Worm (Caenorhabditis elegans) whole organism, early embryonic: ENCODE data around the gene fbxc-43.
A peak's percentile ranks its signal among the peaks of the same experiment; 100 is the strongest.

Source experiments
- B0310.2 ChIP-seq: sonication (generic microtip); optimal IDR thresholded peaks from 2 replicates; lab custom pipeline; 2016; ENCODE audit warnings: mild to moderate bottlenecking, missing genetic modification characterization, missing compliant biosample characterization
- F13C5.2 ChIP-seq: sonication (generic microtip); optimal IDR thresholded peaks from 2 replicates; lab custom pipeline; 2017; ENCODE audit warnings: mild to moderate bottlenecking, missing genetic modification characterization, inconsistent platforms, missing compliant biosample characterization
- aly-1 ChIP-seq: sonication (generic microtip); optimal IDR thresholded peaks from 2 replicates; lab custom pipeline; 2016; ENCODE audit warnings: missing genetic modification characterization, missing compliant biosample characterization
- ama-1 ChIP-seq: fragments of 150-350 bp; optimal IDR thresholded peaks from 2 replicates; lab custom pipeline; 2014
- ceh-13 ChIP-seq: fragments of 200-800 bp; sonication (Bioruptor generic); optimal IDR thresholded peaks from 2 replicates; lab custom pipeline; 2018; ENCODE audit warnings: mild to moderate bottlenecking, missing genetic modification characterization, missing compliant biosample characterization
- ceh-36 ChIP-seq: sonication (generic microtip); optimal IDR thresholded peaks from 2 replicates; lab custom pipeline; 2016; ENCODE audit warnings: missing genetic modification characterization, inconsistent platforms, missing compliant biosample characterization
- ets-7 ChIP-seq: sonication (generic microtip); optimal IDR thresholded peaks from 2 replicates; lab custom pipeline; 2016; ENCODE audit warnings: missing genotype, missing genetic modification characterization, missing compliant biosample characterization
- flt-1 ChIP-seq: fragments of 200-800 bp; sonication (Bioruptor generic); IDR thresholded peaks from 2 replicates; pipeline ENCODE4 v1.3.6; 2022; ENCODE audit warnings: missing genetic modification characterization, missing compliant biosample characterization
- hmbx-1 ChIP-seq: sonication (generic microtip); optimal IDR thresholded peaks from 2 replicates; lab custom pipeline; 2016; ENCODE audit warnings: mild to moderate bottlenecking, missing genetic modification characterization, missing compliant biosample characterization
- hmg-4 ChIP-seq: fragments of 200-800 bp; sonication (Bioruptor generic); optimal IDR thresholded peaks from 2 replicates; lab custom pipeline; 2018; ENCODE audit warnings: mild to moderate bottlenecking, missing genetic modification characterization, missing compliant biosample characterization
- hnd-1 ChIP-seq: sonication (generic microtip); optimal IDR thresholded peaks from 2 replicates; lab custom pipeline; 2016; ENCODE audit warnings: missing genetic modification characterization, missing compliant biosample characterization
- pes-1 ChIP-seq: fragments of 200-800 bp; sonication (Bioruptor generic); IDR thresholded peaks from 2 replicates; pipeline ENCODE4 v1.3.6; 2022; ENCODE audit warnings: missing genetic modification reagents, missing genetic modification characterization, missing compliant biosample characterization
- scrt-1 ChIP-seq: fragments of 200-800 bp; sonication (Bioruptor generic); IDR thresholded peaks from 2 replicates; pipeline ENCODE4 v1.3.6; 2022; ENCODE audit warnings: missing genetic modification characterization, missing compliant biosample characterization
- sea-1 ChIP-seq: fragments of 200-800 bp; sonication (Bioruptor generic); conservative IDR thresholded peaks from 2 replicates; pipeline ENCODE4 v1.3.6; 2022; ENCODE audit warnings: missing genetic modification characterization, missing compliant biosample characterization
- tbx-11 ChIP-seq: fragments of 200-800 bp; sonication (Bioruptor generic); IDR thresholded peaks from 2 replicates; pipeline ENCODE4 v1.3.6; 2022; ENCODE audit warnings: missing genetic modification characterization, missing compliant biosample characterization
- tbx-37 ChIP-seq: fragments of 200-800 bp; sonication (Bioruptor generic); conservative IDR thresholded peaks from 2 replicates; pipeline ENCODE4 v1.3.6; 2022; ENCODE audit warnings: missing genetic modification reagents, missing genetic modification characterization, missing compliant biosample characterization
- tra-4 ChIP-seq: sonication (generic microtip); optimal IDR thresholded peaks from 2 replicates; lab custom pipeline; 2017; ENCODE audit warnings: missing genetic modification characterization, missing compliant biosample characterization

The fbxc-43 gene

ce11 chrII:4267711-4268110 is 31.9 kb upstream of the fbxc-43 start:
- TF ChIP-seq tbx-37 (no peak), ets-7 (tag; lab: Kevin White, UChicago) (no peak), scrt-1 (GFP tag; lab: Robert Waterston, UW) (no peak), tbx-11 (GFP tag; lab: Robert Waterston, UW) (no peak), ceh-36 (no peak), B0310.2 (no peak), hnd-1 (no peak), pes-1 (GFP tag; lab: Robert Waterston, UW) (no peak), sea-1 (GFP tag; lab: Robert Waterston, UW) (no peak), ceh-13 (GFP tag; lab: Kevin White, UChicago) (no peak), ama-1 (lab: Kevin White, UChicago) (no peak), F13C5.2 (no peak), hmg-4 (no peak), aly-1 (no peak), hmbx-1 (tag; lab: Kevin White, UChicago) (no peak), tra-4 (tag; lab: Kevin White, UChicago) (no peak), flt-1 (GFP tag; lab: Robert Waterston, UW) (no peak)

- TF ChIP-seq hmg-4: no peak
- no peak for TF ChIP-seq flt-1 (GFP tag; lab: Robert Waterston, UW)
- TF ChIP-seq scrt-1 (GFP tag; lab: Robert Waterston, UW): no peak
- no peak for TF ChIP-seq ceh-36
- TF ChIP-seq tbx-37: no peak
- no peak for TF ChIP-seq hnd-1
- no peak for TF ChIP-seq ceh-13 (GFP tag; lab: Kevin White, UChicago)
- no peak for TF ChIP-seq F13C5.2
- TF ChIP-seq pes-1 (GFP tag; lab: Robert Waterston, UW): no peak
- TF ChIP-seq ama-1 (lab: Kevin White, UChicago): no peak
- no peak for TF ChIP-seq sea-1 (GFP tag; lab: Robert Waterston, UW)
- no peak for TF ChIP-seq ets-7 (tag; lab: Kevin White, UChicago)
- no peak for TF ChIP-seq hmbx-1 (tag; lab: Kevin White, UChicago)
- no peak for TF ChIP-seq aly-1
- TF ChIP-seq tra-4 (tag; lab: Kevin White, UChicago): no peak
- no peak for TF ChIP-seq B0310.2
- no peak for TF ChIP-seq tbx-11 (GFP tag; lab: Robert Waterston, UW)
Measured at ce11 chrII:4258683-4259082, 22.9 kb upstream of the fbxc-43 start, which contains the start of gene clec-135. Gene clec-135 (minus strand): TSS chrII:4258783.

ce11 chrII:4256541-4257001 is 20.8 kb upstream of the fbxc-43 start, which contains the start of gene C16A11.7:
Gene C16A11.7 (minus strand): TSS chrII:4256951.
- TF ChIP-seq ets-7 (tag; lab: Kevin White, UChicago) (no peak), B0310.2 (no peak), tbx-37 (no peak), hnd-1 (no peak), hmbx-1 (tag; lab: Kevin White, UChicago) (no peak), sea-1 (GFP tag; lab: Robert Waterston, UW) (no peak), ceh-36 (no peak), ceh-13 (GFP tag; lab: Kevin White, UChicago) (no peak), flt-1 (GFP tag; lab: Robert Waterston, UW) (no peak)

- no peak for TF ChIP-seq scrt-1 (GFP tag; lab: Robert Waterston, UW)
- no peak for TF ChIP-seq pes-1 (GFP tag; lab: Robert Waterston, UW)
- TF ChIP-seq ets-7 (tag; lab: Kevin White, UChicago): no peak
- no peak for TF ChIP-seq tra-4 (tag; lab: Kevin White, UChicago)
- no peak for TF ChIP-seq hmbx-1 (tag; lab: Kevin White, UChicago)
Measured at ce11 chrII:4246897-4247296, 11.1 kb upstream of the fbxc-43 start, which contains the start of gene gpa-11. Gene gpa-11 (plus strand): TSS chrII:4247197.

- TF ChIP-seq tbx-11 (GFP tag; lab: Robert Waterston, UW): no peak
- TF ChIP-seq F13C5.2: no peak
Measured at ce11 chrII:4244959-4245358, 9.2 kb upstream of the fbxc-43 start.

- TF ChIP-seq ceh-36 (no peak), B0310.2 (no peak), flt-1 (GFP tag; lab: Robert Waterston, UW) (no peak), hmg-4 (no peak), pes-1 (GFP tag; lab: Robert Waterston, UW) (no peak), aly-1 (no peak), scrt-1 (GFP tag; lab: Robert Waterston, UW) (no peak), hnd-1 (no peak), tbx-37 (no peak), F13C5.2 (no peak), ets-7 (tag; lab: Kevin White, UChicago) (no peak), tra-4 (tag; lab: Kevin White, UChicago) (no peak), hmbx-1 (tag; lab: Kevin White, UChicago) (no peak), tbx-11 (GFP tag; lab: Robert Waterston, UW) (no peak), sea-1 (GFP tag; lab: Robert Waterston, UW) (no peak), ceh-13 (GFP tag; lab: Kevin White, UChicago) (no peak), ama-1 (lab: Kevin White, UChicago) (no peak)
Measured at ce11 chrII:4238963-4239362, 3.2 kb upstream of the fbxc-43 start.

ce11 chrII:4237701-4238214 is 2.0 kb upstream of the fbxc-43 start, which contains the start of the genes fbxc-44 and C16A11.2:
Gene fbxc-44 (minus strand): TSS chrII:4237751.
Gene C16A11.2 (plus strand): TSS chrII:4238203.
- TF ChIP-seq pes-1 (GFP tag; lab: Robert Waterston, UW) (peak; percentile 88), tbx-11 (GFP tag; lab: Robert Waterston, UW) (peak; percentile 79), aly-1 (peak; percentile 51), ama-1 (lab: Kevin White, UChicago) (no peak), ceh-13 (GFP tag; lab: Kevin White, UChicago) (peak; percentile 48), scrt-1 (GFP tag; lab: Robert Waterston, UW) (peak; percentile 76), hmg-4 (peak; percentile 63), F13C5.2 (peak; percentile 84), ceh-36 (peak; percentile 77), hmbx-1 (tag; lab: Kevin White, UChicago) (peak; percentile 11), tra-4 (tag; lab: Kevin White, UChicago) (peak; percentile 15), ets-7 (tag; lab: Kevin White, UChicago) (no peak), tbx-37 (peak; percentile 74), B0310.2 (peak; percentile 17), hnd-1 (peak; percentile 58), sea-1 (GFP tag; lab: Robert Waterston, UW) (0 out of 2 replicates have a peak, but pooled peaks have one; percentile 42), flt-1 (GFP tag; lab: Robert Waterston, UW) (peak; percentile 68)
